Fruit fly (Drosophila melanogaster) whole organism, prepupa: Measurements from ENCODE around the gene CG42536.

Source experiments
- Blimp-1 ChIP-seq: fragments of 200-800 bp; sonication (Bioruptor generic); optimal IDR thresholded peaks from 3 replicates; lab custom pipeline; 2017; ENCODE audit warnings: missing biosample characterization, missing genetic modification characterization, mild to moderate bottlenecking, moderate library complexity, missing genetic modification reagents
- CG10669 ChIP-seq: fragments of 200-800 bp; sonication (Bioruptor generic); optimal IDR thresholded peaks from 3 replicates; lab custom pipeline; 2018; ENCODE audit warnings: missing biosample characterization, mild to moderate bottlenecking, missing genetic modification characterization, moderate library complexity
- CG11762 ChIP-seq: fragments of 200-800 bp; sonication (Bioruptor generic); optimal IDR thresholded peaks from 3 replicates; lab custom pipeline; 2016; ENCODE audit warnings: missing biosample characterization, missing genetic modification characterization; ENCODE audit not compliant: insufficient read depth
- CG11902 ChIP-seq: fragments of 200-800 bp; sonication (Bioruptor generic); optimal IDR thresholded peaks from 3 replicates; lab custom pipeline; 2016; ENCODE audit warnings: missing biosample characterization, missing genetic modification characterization
- CG15336 ChIP-seq: fragments of 200-800 bp; sonication (Bioruptor generic); IDR thresholded peaks from 2 replicates; pipeline ENCODE4 v1.3.6; 2022; ENCODE audit warnings: missing biosample characterization, missing genetic modification characterization
- CG1621 ChIP-seq: fragments of 200-800 bp; sonication (Bioruptor generic); optimal IDR thresholded peaks from 3 replicates; lab custom pipeline; 2018; ENCODE audit warnings: missing biosample characterization, mild to moderate bottlenecking, missing genetic modification characterization
- CG16779 ChIP-seq: fragments of 200-800 bp; sonication (Bioruptor generic); optimal IDR thresholded peaks from 3 replicates; lab custom pipeline; 2017; ENCODE audit warnings: missing biosample characterization, mild to moderate bottlenecking, missing genetic modification characterization
- CG3032 ChIP-seq: fragments of 200-800 bp; optimal IDR thresholded peaks from 2 replicates; lab custom pipeline; 2019; ENCODE audit warnings: missing biosample characterization, mild to moderate bottlenecking, missing genetic modification characterization, moderate library complexity
- CG31627 ChIP-seq: fragments of 200-800 bp; sonication (Bioruptor generic); optimal IDR thresholded peaks from 3 replicates; lab custom pipeline; 2016; ENCODE audit warnings: missing biosample characterization, missing genetic modification characterization
- CG32006 ChIP-seq: fragments of 200-800 bp; sonication (Bioruptor generic); optimal IDR thresholded peaks from 3 replicates; lab custom pipeline; 2017; ENCODE audit warnings: missing biosample characterization, mild to moderate bottlenecking, missing genetic modification characterization
- CG3919 ChIP-seq: fragments of 200-800 bp; sonication (Bioruptor generic); optimal IDR thresholded peaks from 3 replicates; lab custom pipeline; 2016; ENCODE audit warnings: missing biosample characterization, missing genetic modification characterization
- CG4318 ChIP-seq: fragments of 200-800 bp; sonication (Bioruptor generic); optimal IDR thresholded peaks from 3 replicates; lab custom pipeline; 2017; ENCODE audit warnings: missing biosample characterization, mild to moderate bottlenecking, missing genetic modification characterization
- CG6163 ChIP-seq: fragments of 200-800 bp; sonication (Bioruptor generic); IDR thresholded peaks from 3 replicates; pipeline ENCODE4 v1.3.6; 2022; ENCODE audit warnings: missing biosample characterization, missing genetic modification characterization
- CG6276 ChIP-seq: fragments of 200-800 bp; sonication (Bioruptor generic); optimal IDR thresholded peaks from 2 replicates; lab custom pipeline; 2017; ENCODE audit warnings: missing biosample characterization, mild to moderate bottlenecking, missing genetic modification characterization
- CG6792 ChIP-seq: fragments of 200-800 bp; sonication (Bioruptor generic); optimal IDR thresholded peaks from 3 replicates; lab custom pipeline; 2016; ENCODE audit warnings: missing biosample characterization, missing genetic modification characterization
- CG6808 ChIP-seq: fragments of 200-800 bp; sonication (Bioruptor generic); optimal IDR thresholded peaks from 3 replicates; lab custom pipeline; 2017; ENCODE audit warnings: missing biosample characterization, missing genetic modification characterization, mild to moderate bottlenecking, moderate library complexity, missing genetic modification reagents
- CG6854 ChIP-seq: fragments of 200-800 bp; sonication (Bioruptor generic); optimal IDR thresholded peaks from 2 replicates; lab custom pipeline; 2017; ENCODE audit warnings: missing biosample characterization, mild to moderate bottlenecking, missing genetic modification characterization
- CG7368 ChIP-seq: fragments of 200-800 bp; sonication (Bioruptor generic); optimal IDR thresholded peaks from 3 replicates; lab custom pipeline; 2016; ENCODE audit warnings: missing biosample characterization, missing genetic modification characterization
- CG8119 ChIP-seq: fragments of 200-800 bp; sonication (Bioruptor generic); IDR thresholded peaks from 3 replicates; pipeline ENCODE4 v1.3.6; 2022; ENCODE audit warnings: missing biosample characterization, missing genetic modification characterization
- CG8632 ChIP-seq: fragments of 200-800 bp; sonication (Bioruptor generic); optimal IDR thresholded peaks from 3 replicates; lab custom pipeline; 2016; ENCODE audit warnings: missing biosample characterization, missing genetic modification characterization
- CG9139 ChIP-seq: fragments of 200-800 bp; sonication (Bioruptor generic); optimal IDR thresholded peaks from 3 replicates; lab custom pipeline; 2017; ENCODE audit warnings: missing biosample characterization, mild to moderate bottlenecking, missing genetic modification characterization
- Eip75B ChIP-seq: fragments of 200-800 bp; sonication (Bioruptor generic); optimal IDR thresholded peaks from 3 replicates; lab custom pipeline; 2016; ENCODE audit warnings: missing biosample characterization, missing genetic modification characterization
- Eip78C ChIP-seq: fragments of 200-800 bp; sonication (Bioruptor generic); peaks from one replicate; lab custom pipeline; 2016; ENCODE audit warnings: missing biosample characterization, missing genetic modification characterization
- Eip93F ChIP-seq: fragments of 200-800 bp; sonication (Bioruptor generic); optimal IDR thresholded peaks from 2 replicates; lab custom pipeline; 2016; ENCODE audit warnings: missing biosample characterization, mild to moderate bottlenecking, missing genetic modification characterization
- Ets96B ChIP-seq: fragments of 200-800 bp; optimal IDR thresholded peaks from 2 replicates; lab custom pipeline; 2019; ENCODE audit warnings: missing biosample characterization, mild to moderate bottlenecking, missing genetic modification characterization, moderate library complexity
- Hr38 ChIP-seq: sonication (Bioruptor generic); optimal IDR thresholded peaks from 2 replicates; lab custom pipeline; 2016; ENCODE audit warnings: missing biosample characterization, missing genetic modification characterization
- Hr39 ChIP-seq: fragments of 200-800 bp; sonication (Bioruptor generic); optimal IDR thresholded peaks from 2 replicates; lab custom pipeline; 2016; ENCODE audit warnings: missing biosample characterization, missing genetic modification characterization
- Hr4 ChIP-seq: fragments of 200-800 bp; sonication (Bioruptor generic); optimal IDR thresholded peaks from 3 replicates; lab custom pipeline; 2016; ENCODE audit warnings: missing biosample characterization, missing genetic modification characterization
- Met ChIP-seq: fragments of 200-800 bp; sonication (Bioruptor generic); optimal IDR thresholded peaks from 3 replicates; lab custom pipeline; 2016; ENCODE audit warnings: missing biosample characterization, missing genetic modification characterization
- OdsH ChIP-seq: fragments of 200-800 bp; sonication (Bioruptor generic); optimal IDR thresholded peaks from 3 replicates; lab custom pipeline; 2016; ENCODE audit warnings: missing biosample characterization, missing genetic modification characterization
- Sox102F ChIP-seq: fragments of 200-800 bp; sonication (Bioruptor generic); optimal IDR thresholded peaks from 2 replicates; lab custom pipeline; 2016; ENCODE audit warnings: missing biosample characterization, mild to moderate bottlenecking, missing genetic modification characterization
- Sox15 ChIP-seq: fragments of 200-800 bp; sonication (Bioruptor generic); optimal IDR thresholded peaks from 3 replicates; lab custom pipeline; 2016; ENCODE audit warnings: missing biosample characterization, missing genetic modification characterization
- acj6 ChIP-seq: fragments of 200-800 bp; sonication (Bioruptor generic); optimal IDR thresholded peaks from 3 replicates; lab custom pipeline; 2016; ENCODE audit warnings: missing biosample characterization, missing genetic modification characterization
- dac ChIP-seq: fragments of 200-800 bp; sonication (Bioruptor generic); optimal IDR thresholded peaks from 2 replicates; lab custom pipeline; 2017; ENCODE audit warnings: missing biosample characterization, mild to moderate bottlenecking, missing genetic modification characterization
- dsx ChIP-seq: fragments of 200-800 bp; optimal IDR thresholded peaks from 3 replicates; lab custom pipeline; 2019; ENCODE audit warnings: missing biosample characterization, mild to moderate bottlenecking, missing genetic modification characterization, moderate library complexity; ENCODE audit not compliant: poor library complexity, severe bottlenecking
- eg ChIP-seq: fragments of 200-800 bp; sonication (Bioruptor generic); IDR thresholded peaks from 3 replicates; pipeline ENCODE4 v1.3.6; 2022; ENCODE audit warnings: missing biosample characterization, missing genetic modification characterization
- esn ChIP-seq: fragments of 200-800 bp; sonication (Bioruptor generic); optimal IDR thresholded peaks from 2 replicates; lab custom pipeline; 2016; ENCODE audit warnings: missing biosample characterization, mild to moderate bottlenecking, missing genetic modification characterization, moderate library complexity
- fd59A ChIP-seq: fragments of 200-800 bp; sonication (Bioruptor generic); optimal IDR thresholded peaks from 2 replicates; lab custom pipeline; 2017; ENCODE audit warnings: missing biosample characterization, mild to moderate bottlenecking, missing genetic modification characterization, missing genetic modification reagents
- net ChIP-seq: fragments of 200-800 bp; sonication (Bioruptor generic); optimal IDR thresholded peaks from 3 replicates; lab custom pipeline; 2016; ENCODE audit warnings: missing biosample characterization, missing genetic modification characterization
- pdm3 ChIP-seq: fragments of 200-800 bp; sonication (Bioruptor generic); optimal IDR thresholded peaks from 3 replicates; lab custom pipeline; 2016; ENCODE audit warnings: missing biosample characterization, missing genetic modification characterization
- salr ChIP-seq, 2 experiments: fragments of 200-800 bp; sonication (Bioruptor generic); optimal IDR thresholded peaks; 3 replicates each; lab custom pipeline; 2016 to 2018; ENCODE audit warnings: missing biosample characterization in 2 of 2, missing genetic modification characterization in 2 of 2, mild to moderate bottlenecking in 1 of 2
- ss ChIP-seq, 2 experiments: fragments of 200-800 bp; sonication (Bioruptor generic); optimal IDR thresholded peaks; 2 replicates in 1 of 2; 3 replicates in 1 of 2; lab custom pipeline; 2017 to 2018; ENCODE audit warnings: mild to moderate bottlenecking in 2 of 2, missing biosample characterization in 2 of 2, missing genetic modification characterization in 2 of 2, moderate library complexity in 1 of 2

The CG42536 gene

DNA sequence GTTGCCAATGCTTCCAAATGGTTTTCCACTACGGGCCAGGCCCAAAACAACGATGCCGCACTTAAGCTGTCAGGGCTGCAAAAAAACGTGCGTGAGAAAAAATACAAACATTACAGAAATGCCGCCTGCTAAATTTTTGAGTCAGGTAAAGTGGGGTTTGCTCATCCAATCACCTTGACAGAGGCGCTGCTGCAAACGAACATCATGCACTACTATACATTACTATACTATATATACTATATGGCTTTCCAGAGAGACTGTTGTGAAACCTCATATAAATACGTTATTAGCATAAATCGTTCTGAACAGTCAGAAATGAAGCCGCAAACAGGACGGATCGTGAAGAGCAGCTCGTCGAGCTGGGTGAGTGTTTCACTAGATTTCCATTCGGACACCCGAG, 13.4 kb upstream of the CG42536 start, which contains the start of gene CG14153:
CG14153 (plus strand) TSS at position 301 of the 400 bp plus-strand sequence.
- TF ChIP-seq CG11902 (GFP tag; lab: Kevin White, UChicago) = no peak
- no peak for TF ChIP-seq Eip93F (GFP tag; lab: Kevin White, UChicago)
- TF ChIP-seq CG16779 (tag; lab: Kevin White, UChicago) = no peak
- no peak for TF ChIP-seq esn
- no peak for TF ChIP-seq CG6792
- no peak for TF ChIP-seq salr (GFP tag; optimal IDR thresholded peaks at IDR 0.05; lab: Kevin White, UChicago)

DNA sequence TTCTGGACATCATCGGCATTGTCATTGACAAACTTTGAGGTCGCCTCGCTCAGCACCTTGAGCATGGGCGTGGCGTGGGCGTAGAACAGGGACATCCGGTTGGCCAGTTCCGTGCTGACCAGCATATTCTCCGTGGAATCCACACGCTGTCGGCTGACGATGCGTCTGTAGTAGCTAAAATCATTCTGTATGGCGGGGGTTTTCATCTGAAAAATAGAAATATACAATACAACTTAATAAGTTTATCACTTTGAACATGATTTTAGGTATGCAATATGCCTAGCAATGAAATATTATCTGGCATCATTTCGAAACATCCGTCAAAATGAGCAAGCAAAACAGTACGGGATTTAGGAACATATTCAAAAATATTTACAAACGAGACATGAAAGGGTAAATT, 11.7 kb upstream of the CG42536 start, which contains the start of gene CG14154:
CG14154 (plus strand) TSS at position 301 of the 400 bp plus-strand sequence.
- TF ChIP-seq Hr38 (GFP tag; lab: Kevin White, UChicago) (no peak), Met (GFP tag; lab: Kevin White, UChicago) (no peak), Ets96B (no peak), CG6792 (no peak), esn (no peak), acj6 (GFP tag; lab: Kevin White, UChicago) (no peak), Eip75B (GFP tag; lab: Kevin White, UChicago) (no peak), pdm3 (GFP tag; lab: Kevin White, UChicago) (no peak), salr (GFP tag; optimal IDR thresholded peaks at IDR 0.05; lab: Kevin White, UChicago) (no peak), eg (no peak), dac (GFP tag; lab: Kevin White, UChicago) (no peak), CG3919 (GFP tag; lab: Kevin White, UChicago) (no peak), Sox15 (GFP tag; lab: Kevin White, UChicago) (no peak), net (GFP tag; lab: Kevin White, UChicago) (no peak), ss (GFP tag; optimal IDR thresholded peaks at IDR 0.05; lab: Kevin White, UChicago) (no peak), CG6163 (GFP tag; lab: Robert Waterston, UW) (no peak), CG11762 (GFP tag; lab: Kevin White, UChicago) (no peak), Blimp-1 (GFP tag; lab: Kevin White, UChicago) (no peak), CG1621 (tag; lab: Kevin White, UChicago) (no peak)

DNA sequence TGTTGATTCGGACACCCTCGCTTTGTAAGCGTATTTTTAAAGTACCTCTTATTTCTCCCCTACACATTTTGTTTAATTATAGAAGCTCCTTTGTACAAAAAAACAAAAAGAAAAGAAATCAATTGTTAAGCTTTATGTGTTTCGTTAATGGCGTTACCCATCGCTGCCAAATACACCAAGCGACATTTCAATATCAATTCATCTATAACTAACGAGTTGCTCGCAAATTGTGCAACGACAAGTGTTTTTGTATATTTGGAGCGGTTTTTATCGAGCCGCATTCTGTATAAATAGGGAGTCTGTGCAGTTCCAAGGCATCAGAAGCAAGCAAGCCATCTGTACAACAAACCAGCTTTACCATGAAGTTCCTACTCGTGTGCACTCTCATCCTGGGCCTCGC, 9.6 kb upstream of the CG42536 start, which contains the start of gene CG18628:
CG18628 (plus strand) TSS at position 301 of the 400 bp plus-strand sequence.
- TF ChIP-seq Hr39 = no peak
- TF ChIP-seq CG16779 (tag; lab: Kevin White, UChicago) = no peak
- no peak for TF ChIP-seq CG10669 (GFP tag; lab: Kevin White, UChicago)
- no peak for TF ChIP-seq CG6854 (GFP tag; lab: Kevin White, UChicago)
- no peak for TF ChIP-seq fd59A (GFP tag; lab: Kevin White, UChicago)
- TF ChIP-seq CG32006 (GFP tag; lab: Kevin White, UChicago) = no peak
- no peak for TF ChIP-seq Sox15 (GFP tag; lab: Kevin White, UChicago)
- no peak for TF ChIP-seq CG1621 (tag; lab: Kevin White, UChicago)
- TF ChIP-seq Eip93F (GFP tag; lab: Kevin White, UChicago) = no peak
- no peak for TF ChIP-seq Sox102F (GFP tag; lab: Kevin White, UChicago)
- TF ChIP-seq CG31627 (GFP tag; lab: Kevin White, UChicago) = no peak
- TF ChIP-seq dac (GFP tag; lab: Kevin White, UChicago) = no peak
- no peak for TF ChIP-seq CG3032 (tag; lab: Kevin White, UChicago)
- TF ChIP-seq esn = no peak
- no peak for TF ChIP-seq CG15336
- TF ChIP-seq eg = no peak

DNA sequence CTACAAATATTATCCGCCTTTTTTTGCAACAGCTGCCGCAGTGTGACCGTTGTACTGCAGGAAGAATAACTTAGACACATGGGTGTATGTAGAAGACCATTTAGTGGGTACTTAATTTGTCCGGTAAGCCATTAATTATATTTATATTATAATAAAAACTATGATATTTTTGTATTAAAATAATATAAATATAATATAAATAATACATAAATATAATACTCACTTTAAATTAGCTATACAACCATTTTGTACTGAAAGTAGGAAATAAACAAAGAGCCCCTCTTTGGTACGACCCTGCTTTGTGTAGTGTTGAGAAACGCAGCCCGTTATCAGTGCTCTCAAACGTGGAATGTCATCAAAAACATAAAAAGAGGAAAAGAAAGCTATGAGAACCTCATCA, 8.0 kb upstream of the CG42536 start, which contains the start of gene Cnep1r2:
Cnep1r2 (plus strand) TSS at position 328 of the 400 bp plus-strand sequence.
- peak; percentile 88 for TF ChIP-seq Blimp-1 (GFP tag; lab: Kevin White, UChicago)
- no peak for TF ChIP-seq Met (GFP tag; lab: Kevin White, UChicago)
- no peak for TF ChIP-seq CG7368 (GFP tag; lab: Kevin White, UChicago)
- peak; percentile 91 for TF ChIP-seq CG4318
- TF ChIP-seq Eip78C (GFP tag; lab: Kevin White, UChicago) = peak; percentile 94
- TF ChIP-seq CG3919 (GFP tag; lab: Kevin White, UChicago) = peak; percentile 88
- TF ChIP-seq CG16779 (tag; lab: Kevin White, UChicago) = no peak
- peak; percentile 88 for TF ChIP-seq CG6808
- TF ChIP-seq CG10669 (GFP tag; lab: Kevin White, UChicago) = peak; percentile 89
- peak; percentile 93 for TF ChIP-seq OdsH
- TF ChIP-seq CG32006 (GFP tag; lab: Kevin White, UChicago) = peak; percentile 96
- TF ChIP-seq CG31627 (GFP tag; lab: Kevin White, UChicago) = peak; percentile 84
- peak; percentile 66 for TF ChIP-seq Eip93F (GFP tag; lab: Kevin White, UChicago)
- no peak for TF ChIP-seq CG6276 (GFP tag; lab: Kevin White, UChicago)
- peak; percentile 82 for TF ChIP-seq Eip75B (GFP tag; lab: Kevin White, UChicago)
- TF ChIP-seq Hr4 = no peak
- peak; percentile 94 for TF ChIP-seq dsx (GFP tag; lab: Kevin White, UChicago)
- peak in 1 of 2 experiments; percentile 84 for TF ChIP-seq salr (GFP tag; optimal IDR thresholded peaks at IDR 0.05; lab: Kevin White, UChicago)
- peak; percentile 88 for TF ChIP-seq CG9139
- peak; percentile 92 for TF ChIP-seq CG8119 (GFP tag; lab: Robert Waterston, UW)
- peak; percentile 93 for TF ChIP-seq CG8632
- TF ChIP-seq eg = peak; percentile 94
- TF ChIP-seq Hr38 (GFP tag; lab: Kevin White, UChicago) = no peak
- peak; percentile 94 for TF ChIP-seq CG15336
